Worm (Caenorhabditis elegans) whole organism, young adult: ENCODE measurements around the gene F55A11.6.
A peak's percentile ranks its signal among the peaks of the same experiment; 100 is the strongest.

Experiments used
- B0019.2 ChIP-seq: fragments of 200-800 bp; sonication (Bioruptor generic); conservative IDR thresholded peaks from 2 replicates; pipeline ENCODE4 v1.3.6; 2022; ENCODE audit warnings: missing genetic modification reagents, missing genetic modification characterization, missing compliant biosample characterization
- C06A6.2 ChIP-seq: fragments of 200-800 bp; sonication (Bioruptor generic); conservative IDR thresholded peaks from 2 replicates; pipeline ENCODE4 v1.3.6; 2022; ENCODE audit warnings: missing genetic modification characterization, missing compliant biosample characterization
- F49E8.2 ChIP-seq: sonication (generic microtip); optimal IDR thresholded peaks from 3 replicates; lab custom pipeline; 2017; ENCODE audit warnings: missing genetic modification characterization, mild to moderate bottlenecking, missing compliant biosample characterization, antibody characterized with exemption, moderate library complexity; ENCODE audit not compliant: insufficient read depth
- F52B5.7 ChIP-seq: sonication (generic microtip); optimal IDR thresholded peaks from 2 replicates; lab custom pipeline; 2016; ENCODE audit warnings: mild to moderate bottlenecking, missing genetic modification characterization, missing compliant biosample characterization
- F55B11.4 ChIP-seq: sonication (generic microtip); optimal IDR thresholded peaks from 2 replicates; lab custom pipeline; 2016; ENCODE audit warnings: missing compliant biosample characterization, missing genetic modification characterization, borderline replicate concordance; ENCODE audit not compliant: insufficient read depth
- F57A8.1 ChIP-seq: fragments of 200-800 bp; sonication (Bioruptor generic); optimal IDR thresholded peaks from 2 replicates; lab custom pipeline; 2018; ENCODE audit warnings: mild to moderate bottlenecking, missing genetic modification characterization, moderate library complexity, missing compliant biosample characterization
- F57C9.4 ChIP-seq: sonication (generic microtip); optimal IDR thresholded peaks from 2 replicates; lab custom pipeline; 2017; ENCODE audit warnings: mild to moderate bottlenecking, missing genetic modification characterization, missing compliant biosample characterization
- K11D2.4 ChIP-seq: fragments of 200-800 bp; sonication (Bioruptor generic); IDR thresholded peaks from 2 replicates; pipeline ENCODE4 v1.3.6; 2022; ENCODE audit warnings: missing genetic modification reagents, missing genetic modification characterization, missing compliant biosample characterization
- T07F8.4 ChIP-seq: sonication (generic microtip); optimal IDR thresholded peaks from 2 replicates; lab custom pipeline; 2016; ENCODE audit warnings: mild to moderate bottlenecking, missing genetic modification characterization, moderate library complexity, missing compliant biosample characterization
- Y53F4B.3 ChIP-seq: fragments of 200-800 bp; sonication (Bioruptor generic); IDR thresholded peaks from 2 replicates; pipeline ENCODE4 v1.3.6; 2022; ENCODE audit warnings: missing genetic modification reagents, missing genetic modification characterization, missing compliant biosample characterization
- Y53G8AR.9 ChIP-seq: fragments of 200-800 bp; sonication (Bioruptor generic); conservative IDR thresholded peaks from 2 replicates; pipeline ENCODE4 v1.3.6; 2022; ENCODE audit warnings: missing genetic modification reagents, missing genetic modification characterization, missing compliant biosample characterization
- Y79H2A.3 ChIP-seq: fragments of 200-800 bp; sonication (Bioruptor generic); conservative IDR thresholded peaks from 2 replicates; pipeline ENCODE4 v1.3.6; 2022; ENCODE audit warnings: missing genetic modification reagents, missing genetic modification characterization, missing compliant biosample characterization
- Y95B8A.8 ChIP-seq: fragments of 200-800 bp; sonication (Bioruptor generic); IDR thresholded peaks from 2 replicates; pipeline ENCODE4 v1.3.6; 2022; ENCODE audit warnings: missing genetic modification reagents, missing genetic modification characterization, missing compliant biosample characterization
- ZK185.1 ChIP-seq: sonication (generic microtip); optimal IDR thresholded peaks from 2 replicates; lab custom pipeline; 2016; ENCODE audit warnings: mild to moderate bottlenecking, missing genetic modification characterization, missing compliant biosample characterization; ENCODE audit not compliant: poor library complexity, severe bottlenecking
- aptf-2 ChIP-seq: fragments of 200-800 bp; sonication (Bioruptor generic); conservative IDR thresholded peaks from 2 replicates; pipeline ENCODE4 v1.3.6; 2022; ENCODE audit warnings: missing genetic modification reagents, missing genetic modification characterization, missing compliant biosample characterization
- atf-7 ChIP-seq: sonication (generic microtip); optimal IDR thresholded peaks from 2 replicates; lab custom pipeline; 2017; ENCODE audit warnings: mild to moderate bottlenecking, missing genetic modification characterization, missing compliant biosample characterization
- attf-6 ChIP-seq: fragments of 200-800 bp; sonication (Bioruptor generic); IDR thresholded peaks from 2 replicates; pipeline ENCODE4 v1.3.6; 2022; ENCODE audit warnings: missing genetic modification reagents, missing genetic modification characterization, missing compliant biosample characterization
- bed-1 ChIP-seq: fragments of 200-800 bp; sonication (Bioruptor generic); IDR thresholded peaks from 2 replicates; pipeline ENCODE4 v1.3.6; 2022; ENCODE audit warnings: missing genetic modification reagents, missing genetic modification characterization, missing compliant biosample characterization
- ceh-40 ChIP-seq: fragments of 200-800 bp; sonication (Bioruptor generic); IDR thresholded peaks from 2 replicates; pipeline ENCODE4 v1.3.6; 2022; ENCODE audit warnings: missing genetic modification characterization, missing compliant biosample characterization
- dox-1 ChIP-seq: fragments of 200-800 bp; sonication (Bioruptor generic); IDR thresholded peaks from 2 replicates; pipeline ENCODE4 v1.3.6; 2022; ENCODE audit warnings: missing genetic modification reagents, missing genetic modification characterization, missing compliant biosample characterization
- dpff-1 ChIP-seq: sonication (generic microtip); optimal IDR thresholded peaks from 2 replicates; lab custom pipeline; 2017; ENCODE audit warnings: mild to moderate bottlenecking, missing genetic modification characterization, missing compliant biosample characterization
- dpl-1 ChIP-seq: fragments of 150-350 bp; optimal IDR thresholded peaks from 2 replicates; lab custom pipeline; 2014; ENCODE audit warnings: missing biosample characterization, missing genetic modification reagents, missing genetic modification characterization
- efl-1 ChIP-seq: fragments of 150-350 bp; optimal IDR thresholded peaks from 2 replicates; lab custom pipeline; 2014; ENCODE audit warnings: missing biosample characterization, missing genetic modification reagents, missing genetic modification characterization
- egl-18 ChIP-seq: fragments of 200-800 bp; sonication (Bioruptor generic); IDR thresholded peaks from 2 replicates; pipeline ENCODE4 v1.3.6; 2022; ENCODE audit warnings: missing genetic modification reagents, missing genetic modification characterization, missing compliant biosample characterization
- hlh-26 ChIP-seq: fragments of 200-800 bp; sonication (Bioruptor generic); conservative IDR thresholded peaks from 2 replicates; pipeline ENCODE4 v1.3.6; 2022; ENCODE audit warnings: missing genetic modification reagents, missing genetic modification characterization, missing compliant biosample characterization
- hsf-1 ChIP-seq: fragments of 200-800 bp; sonication (Bioruptor generic); IDR thresholded peaks from 2 replicates; pipeline ENCODE4 v1.3.6; 2022; ENCODE audit warnings: missing genetic modification reagents, missing genetic modification characterization, missing compliant biosample characterization
- lag-1 ChIP-seq: fragments of 200-800 bp; sonication (Bioruptor generic); IDR thresholded peaks from 2 replicates; pipeline ENCODE4 v1.3.6; 2022; ENCODE audit warnings: missing genetic modification reagents, missing genetic modification characterization, missing compliant biosample characterization
- let-607 ChIP-seq, 2 experiments: fragments of 200-800 bp in 1 of 2; sonication (Bioruptor generic) in 1 of 2; sonication (generic microtip) in 1 of 2; optimal IDR thresholded peaks; 2 replicates each; lab custom pipeline; 2016 to 2018; ENCODE audit warnings: mild to moderate bottlenecking in 2 of 2, missing compliant biosample characterization in 2 of 2, missing genetic modification characterization in 2 of 2, moderate library complexity in 2 of 2, missing genotype in 1 of 2
- madf-3 ChIP-seq: fragments of 200-800 bp; sonication (Bioruptor generic); IDR thresholded peaks from 2 replicates; pipeline ENCODE4 v1.3.6; 2022; ENCODE audit warnings: missing genetic modification reagents, missing genetic modification characterization, missing compliant biosample characterization
- madf-6 ChIP-seq: fragments of 200-800 bp; sonication (Bioruptor generic); IDR thresholded peaks from 2 replicates; pipeline ENCODE4 v1.3.6; 2022; ENCODE audit warnings: missing genetic modification reagents, missing genetic modification characterization, missing compliant biosample characterization
- mcd-1 ChIP-seq: fragments of 200-800 bp; sonication (Bioruptor generic); IDR thresholded peaks from 2 replicates; pipeline ENCODE4 v1.3.6; 2022; ENCODE audit warnings: missing genetic modification reagents, missing genetic modification characterization, missing compliant biosample characterization
- mxl-1 ChIP-seq: sonication (generic microtip); optimal IDR thresholded peaks from 2 replicates; lab custom pipeline; 2016; ENCODE audit warnings: missing genetic modification characterization, missing compliant biosample characterization
- nhr-27 ChIP-seq: fragments of 200-800 bp; sonication (Bioruptor generic); optimal IDR thresholded peaks from 2 replicates; lab custom pipeline; 2018; ENCODE audit warnings: mild to moderate bottlenecking, missing genetic modification characterization, moderate library complexity, missing compliant biosample characterization
- pbrm-1 ChIP-seq: fragments of 200-800 bp; sonication (Bioruptor generic); IDR thresholded peaks from 2 replicates; pipeline ENCODE4 v1.3.6; 2022; ENCODE audit warnings: missing genetic modification reagents, missing genetic modification characterization, missing compliant biosample characterization
- repo-1 ChIP-seq: sonication (generic microtip); optimal IDR thresholded peaks from 2 replicates; lab custom pipeline; 2017; ENCODE audit warnings: mild to moderate bottlenecking, missing genetic modification characterization, missing compliant biosample characterization
- snpc-1.3 ChIP-seq: sonication (generic microtip); optimal IDR thresholded peaks from 2 replicates; lab custom pipeline; 2017; ENCODE audit warnings: missing genetic modification characterization, mild to moderate bottlenecking, missing compliant biosample characterization, antibody characterized with exemption, moderate library complexity, missing genotype, missing genetic modification reagents; ENCODE audit not compliant: insufficient read depth
- snpc-3.4 ChIP-seq: sonication (generic microtip); optimal IDR thresholded peaks from 2 replicates; lab custom pipeline; 2017; ENCODE audit warnings: missing genetic modification characterization, mild to moderate bottlenecking, missing compliant biosample characterization, antibody characterized with exemption, moderate library complexity, missing genotype, missing genetic modification reagents
- snpc-4 ChIP-seq, 5 experiments: fragments of 150-350 bp in 1 of 5; sonication (generic microtip) in 4 of 5; optimal IDR thresholded peaks; 2 replicates each; lab custom pipeline; 2014 to 2018; ENCODE audit warnings: missing genetic modification characterization in 5 of 5, missing biosample characterization in 3 of 5, antibody characterized with exemption in 2 of 5, mild to moderate bottlenecking in 2 of 5, missing compliant biosample characterization in 2 of 5, missing genotype in 2 of 5, moderate library complexity in 2 of 5, missing genetic modification reagents in 1 of 5
- unc-130 ChIP-seq: sonication (generic microtip); optimal IDR thresholded peaks from 2 replicates; lab custom pipeline; 2016; ENCODE audit warnings: missing genetic modification reagents, missing genetic modification characterization, missing compliant biosample characterization
- unc-62 ChIP-seq: fragments of 150-350 bp; optimal IDR thresholded peaks from 2 replicates; lab custom pipeline; 2014; ENCODE audit warnings: missing biosample characterization, missing genetic modification reagents, missing genetic modification characterization
- zim-3 ChIP-seq: sonication (generic microtip); optimal IDR thresholded peaks from 2 replicates; lab custom pipeline; 2017; ENCODE audit warnings: mild to moderate bottlenecking, missing genetic modification characterization, moderate library complexity, missing compliant biosample characterization
- ztf-18 ChIP-seq: sonication (generic microtip); optimal IDR thresholded peaks from 2 replicates; lab custom pipeline; 2016; ENCODE audit warnings: missing genotype, mild to moderate bottlenecking, missing genetic modification characterization, missing compliant biosample characterization

The F55A11.6 gene

ce11 chrV:11760371-11760770 is 16.3 kb upstream of the F55A11.6 start, which contains the start of gene T04F3.5:
Gene T04F3.5, plus strand, starts transcription at chrV:11760671.
- TF ChIP-seq mxl-1 (no peak), C06A6.2 (GFP tag; lab: Robert Waterston, UW) (no peak), F52B5.7 (tag; lab: Kevin White, UChicago) (no peak), egl-18 (GFP tag; lab: Robert Waterston, UW) (no peak), dpl-1 (GFP tag; lab: Kevin White, UChicago) (no peak), snpc-1.3 (tag; lab: Kevin White, UChicago) (no peak), ceh-40 (GFP tag; lab: Robert Waterston, UW) (no peak), F57C9.4 (no peak), pbrm-1 (GFP tag; lab: Robert Waterston, UW) (no peak), ztf-18 (tag; lab: Kevin White, UChicago) (no peak)
- TF ChIP-seq, all 124 proteins: peak for 0

ce11 chrV:11762863-11763262 is 13.8 kb upstream of the F55A11.6 start, which contains the start of gene T04F3.4:
Gene T04F3.4, minus strand, starts transcription at chrV:11763049.
- TF ChIP-seq efl-1 (no peak), dpff-1 (tag; lab: Kevin White, UChicago) (no peak), snpc-3.4 (tag; lab: Kevin White, UChicago) (peak; percentile 3), let-607 (tag; optimal IDR thresholded peaks at IDR 0.05; lab: Kevin White, UChicago) (peak; percentile 56 to 86), snpc-4 (GFP tag; optimal IDR thresholded peaks at IDR 0.05; lab: Kevin White, UChicago) (no peak), snpc-4 (tag; optimal IDR thresholded peaks at IDR 0.05; lab: Kevin White, UChicago) (peak in 1 of 4 experiments; percentile 2), Y53F4B.3 (GFP tag; lab: Robert Waterston, UW) (no peak), B0019.2 (GFP tag; lab: Robert Waterston, UW) (no peak), mxl-1 (no peak), ZK185.1 (tag; lab: Kevin White, UChicago) (no peak), F49E8.2 (tag; lab: Kevin White, UChicago) (no peak), C06A6.2 (GFP tag; lab: Robert Waterston, UW) (no peak), ztf-18 (tag; lab: Kevin White, UChicago) (no peak), zim-3 (tag; lab: Kevin White, UChicago) (no peak), egl-18 (GFP tag; lab: Robert Waterston, UW) (no peak)

ce11 chrV:11764373-11764954 is 12.2 kb upstream of the F55A11.6 start, which contains the start of the genes F55A11.1 and syx-5:
Gene F55A11.1, minus strand, starts transcription at chrV:11764385.
Gene syx-5, plus strand, starts transcription at chrV:11764904.
- TF ChIP-seq T07F8.4 (tag; lab: Kevin White, UChicago) (no peak), mcd-1 (peak; percentile 80), dox-1 (GFP tag; lab: Robert Waterston, UW) (peak; percentile 86), Y95B8A.8 (GFP tag; lab: Robert Waterston, UW) (no peak), aptf-2 (GFP tag; lab: Robert Waterston, UW) (no peak), lag-1 (GFP tag; lab: Robert Waterston, UW) (no peak), nhr-27 (no peak), unc-130 (GFP tag; lab: Kevin White, UChicago) (no peak), repo-1 (peak; percentile 92), Y53G8AR.9 (GFP tag; lab: Robert Waterston, UW) (peak; percentile 23; the same call in 1 of the 2 replicates), madf-6 (GFP tag; lab: Robert Waterston, UW) (peak; percentile 72), madf-3 (GFP tag; lab: Robert Waterston, UW) (no peak), ztf-18 (tag; lab: Kevin White, UChicago) (peak; percentile 45), mxl-1 (no peak), K11D2.4 (GFP tag; lab: Robert Waterston, UW) (peak; percentile 81), F57A8.1 (GFP tag; lab: Kevin White, UChicago) (no peak), unc-62 (GFP tag; lab: Kevin White, UChicago) (no peak), F55B11.4 (no peak), snpc-4 (GFP tag; optimal IDR thresholded peaks at IDR 0.05; lab: Kevin White, UChicago) (no peak), snpc-4 (tag; optimal IDR thresholded peaks at IDR 0.05; lab: Kevin White, UChicago) (peak; percentile 2 to 82 (median 52)), atf-7 (tag; lab: Kevin White, UChicago) (peak; percentile 62), hsf-1 (GFP tag; lab: Robert Waterston, UW) (no peak), attf-6 (no peak), bed-1 (GFP tag; lab: Robert Waterston, UW) (no peak), Y79H2A.3 (GFP tag; lab: Robert Waterston, UW) (no peak), hlh-26 (GFP tag; lab: Robert Waterston, UW) (no peak), C06A6.2 (GFP tag; lab: Robert Waterston, UW) (0 out of 2 replicates have a peak, but pooled peaks have one; percentile 51)
